Worm (Caenorhabditis elegans): ENCODE results near the gene F19B10.13.

The F19B10.13 gene

DNA sequence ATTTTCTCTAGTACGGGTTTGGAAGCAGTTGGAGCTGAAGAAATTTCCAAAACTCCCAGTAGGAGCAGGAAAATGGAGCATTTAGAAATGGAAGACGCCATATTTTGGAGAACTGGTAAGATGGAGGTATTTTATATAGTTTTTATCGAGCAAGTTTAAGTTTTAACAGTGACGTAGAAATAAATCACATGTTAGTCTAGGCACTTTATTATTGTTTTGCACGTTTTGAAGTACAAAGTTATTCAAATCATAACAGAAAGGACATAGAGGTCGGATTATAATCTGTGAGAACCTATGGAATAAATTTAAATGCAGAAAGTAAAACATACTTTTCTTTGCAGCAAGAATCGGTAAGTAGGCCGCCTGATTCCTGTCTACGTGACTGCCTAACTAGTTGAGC is 1.7 kb downstream of the F19B10.13 start, which contains the start of gene F19B10.6:
Gene F19B10.6, minus strand, starts transcription at position 101 of the 400 bp plus-strand sequence.
- no peak for TF ChIP-seq ceh-45 (GFP tag; IDR thresholded peaks at IDR 0.05)
- no peak for TF ChIP-seq C08G9.2 (tag; optimal IDR thresholded peaks at IDR 0.05)
- TF ChIP-seq odd-2 (tag; optimal IDR thresholded peaks at IDR 0.05) = no peak
- TF ChIP-seq sox-2 (GFP tag; IDR thresholded peaks at IDR 0.05) = no peak
- TF ChIP-seq ceh-19 (GFP tag; optimal IDR thresholded peaks at IDR 0.05) = no peak
- no peak for TF ChIP-seq hlh-15 (tag; optimal IDR thresholded peaks at IDR 0.05)
- TF ChIP-seq tbx-2 (tag; optimal IDR thresholded peaks at IDR 0.05) = no peak
- TF ChIP-seq hlh-30 (tag; optimal IDR thresholded peaks at IDR 0.05; ENCODE audit: insufficient read depth) = no peak
- TF ChIP-seq fkh-6 (tag; optimal IDR thresholded peaks at IDR 0.05) = no peak

ce11 chrII:3664470-3664869 is 2.4 kb downstream of the F19B10.13 start, which contains the start of gene F19B10.3:
F19B10.3 (plus strand) TSS chrII:3664770.
- TF ChIP-seq madf-2 (tag; optimal IDR thresholded peaks at IDR 0.05) (no peak), lim-6 (tag; optimal IDR thresholded peaks at IDR 0.05) (no peak), ceh-34 (tag; optimal IDR thresholded peaks at IDR 0.05) (no peak), fax-1 (tag; optimal IDR thresholded peaks at IDR 0.05) (no peak), ceh-24 (tag; optimal IDR thresholded peaks at IDR 0.05) (no peak), pag-3 (tag; optimal IDR thresholded peaks at IDR 0.05; ENCODE audit: borderline replicate concordance) (no peak), nfya-1 (tag; optimal IDR thresholded peaks at IDR 0.05) (no peak), ceh-31 (tag; optimal IDR thresholded peaks at IDR 0.05) (no peak), fkh-10 (GFP tag; optimal IDR thresholded peaks at IDR 0.05) (no peak), ceh-48 (tag; optimal IDR thresholded peaks at IDR 0.05) (no peak), dmd-4 (tag; optimal IDR thresholded peaks at IDR 0.05; ENCODE audit: borderline replicate concordance) (no peak), elt-4 (tag; optimal IDR thresholded peaks at IDR 0.05) (no peak), ceh-22 (tag; optimal IDR thresholded peaks at IDR 0.05) (no peak), zip-5 (tag; optimal IDR thresholded peaks at IDR 0.05) (no peak), ceh-2 (tag; optimal IDR thresholded peaks at IDR 0.05) (no peak), ceh-9 (tag; optimal IDR thresholded peaks at IDR 0.05) (no peak)

DNA sequence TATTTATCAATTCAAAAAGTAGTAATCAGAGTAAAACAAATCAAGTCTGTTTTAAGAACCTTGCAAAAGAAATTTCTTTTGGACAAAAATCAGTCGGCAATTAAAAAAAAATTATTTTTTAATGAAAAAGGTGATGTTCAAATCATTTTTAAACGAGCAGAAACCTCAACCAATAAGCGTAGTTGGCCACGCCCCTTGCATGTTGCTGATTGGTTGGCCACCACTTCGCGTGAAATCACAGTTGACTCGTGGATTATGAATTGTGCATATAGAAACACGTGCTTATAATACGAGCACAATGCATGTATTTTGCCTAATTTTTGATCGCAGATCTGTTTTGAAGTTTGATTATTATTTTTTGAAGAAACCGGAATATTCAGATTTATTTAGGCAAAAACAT is 3.1 kb downstream of the F19B10.13 start:
- TF ChIP-seq elt-2 (tag; optimal IDR thresholded peaks at IDR 0.05) (no peak), nfya-1 (tag; optimal IDR thresholded peaks at IDR 0.05) (peak; percentile 64), syd-9 (tag; optimal IDR thresholded peaks at IDR 0.05) (no peak)

ce11 chrII:3669315-3669714 is 7.2 kb downstream of the F19B10.13 start, which contains the start of gene srx-97:
srx-97 (minus strand) TSS chrII:3669415.
- TF ChIP-seq pat-9 (tag; optimal IDR thresholded peaks at IDR 0.05) (no peak), hlh-6 (tag; optimal IDR thresholded peaks at IDR 0.05) (no peak), elt-2 (tag; optimal IDR thresholded peaks at IDR 0.05) (no peak), pag-3 (tag; optimal IDR thresholded peaks at IDR 0.05; ENCODE audit: borderline replicate concordance) (no peak), ceh-48 (tag; optimal IDR thresholded peaks at IDR 0.05) (no peak), pqm-1 (tag; optimal IDR thresholded peaks at IDR 0.05) (no peak), unc-3 (GFP tag; conservative IDR thresholded peaks at IDR 0.05) (no peak), unc-3 (tag; optimal IDR thresholded peaks at IDR 0.05) (no peak), lim-6 (tag; optimal IDR thresholded peaks at IDR 0.05) (no peak), npax-4 (tag; optimal IDR thresholded peaks at IDR 0.05) (no peak), fkh-10 (GFP tag; optimal IDR thresholded peaks at IDR 0.05) (no peak), eyg-1 (tag; optimal IDR thresholded peaks at IDR 0.05) (no peak), Y22D7AL.16 (tag; optimal IDR thresholded peaks at IDR 0.05) (no peak), tbx-2 (tag; optimal IDR thresholded peaks at IDR 0.05) (no peak), ceh-14 (tag; optimal IDR thresholded peaks at IDR 0.05) (no peak), gmeb-2 (tag; optimal IDR thresholded peaks at IDR 0.05) (no peak), ama-1 (optimal IDR thresholded peaks at IDR 0.05) (no peak), ceh-18 (tag; optimal IDR thresholded peaks at IDR 0.05) (no peak), lin-11 (tag; optimal IDR thresholded peaks at IDR 0.05) (no peak), dmd-4 (tag; optimal IDR thresholded peaks at IDR 0.05; ENCODE audit: borderline replicate concordance) (no peak), ceh-22 (tag; optimal IDR thresholded peaks at IDR 0.05) (no peak)

All from whole organism, late embryonic.